Fruit fly (Drosophila melanogaster) whole organism, pupa: ENCODE data around the gene CG33234.

Source experiments
- CG15710 ChIP-seq: fragments of 200-800 bp; sonication (Bioruptor generic); optimal IDR thresholded peaks from 2 replicates; lab custom pipeline; 2018; ENCODE audit warnings: missing biosample characterization, mild to moderate bottlenecking, missing genetic modification characterization, moderate library complexity
- CG4496 ChIP-seq: fragments of 200-800 bp; sonication (Bioruptor generic); IDR thresholded peaks from 3 replicates; pipeline ENCODE4 v1.3.6; 2022; ENCODE audit warnings: missing biosample characterization, missing genetic modification characterization
- CG8159 ChIP-seq: fragments of 200-800 bp; sonication (Bioruptor generic); optimal IDR thresholded peaks from 3 replicates; lab custom pipeline; 2018; ENCODE audit warnings: missing biosample characterization, mild to moderate bottlenecking, missing genetic modification characterization, moderate library complexity
- EcR ChIP-seq: fragments of 200-800 bp; sonication (Bioruptor generic); optimal IDR thresholded peaks from 3 replicates; lab custom pipeline; 2019; ENCODE audit warnings: missing biosample characterization, missing genetic modification characterization, mild to moderate bottlenecking, moderate library complexity, missing genetic modification reagents
- Snoo ChIP-seq: fragments of 200-800 bp; sonication (Bioruptor generic); optimal IDR thresholded peaks from 3 replicates; lab custom pipeline; 2017; ENCODE audit warnings: missing biosample characterization, mild to moderate bottlenecking, missing genetic modification characterization, inconsistent platforms

- TF ChIP-seq CG8159 (tag; lab: Kevin White, UChicago) (peak; percentile 53), CG4496 (GFP tag; lab: Robert Waterston, UW) (peak; percentile 58; the same call in 1 of the 3 replicates), EcR (GFP tag; lab: Kevin White, UChicago) (no peak), Snoo (tag; lab: Kevin White, UChicago) (no peak), CG15710 (tag; lab: Kevin White, UChicago) (peak; percentile 27)
Measured at dm6 chr3L:2636023-2636968, 25.1 kb upstream of the CG33234 start.
